Fruit fly (Drosophila melanogaster): ENCODE measurements around the gene CG12219.

Gene CG12219

DNA sequence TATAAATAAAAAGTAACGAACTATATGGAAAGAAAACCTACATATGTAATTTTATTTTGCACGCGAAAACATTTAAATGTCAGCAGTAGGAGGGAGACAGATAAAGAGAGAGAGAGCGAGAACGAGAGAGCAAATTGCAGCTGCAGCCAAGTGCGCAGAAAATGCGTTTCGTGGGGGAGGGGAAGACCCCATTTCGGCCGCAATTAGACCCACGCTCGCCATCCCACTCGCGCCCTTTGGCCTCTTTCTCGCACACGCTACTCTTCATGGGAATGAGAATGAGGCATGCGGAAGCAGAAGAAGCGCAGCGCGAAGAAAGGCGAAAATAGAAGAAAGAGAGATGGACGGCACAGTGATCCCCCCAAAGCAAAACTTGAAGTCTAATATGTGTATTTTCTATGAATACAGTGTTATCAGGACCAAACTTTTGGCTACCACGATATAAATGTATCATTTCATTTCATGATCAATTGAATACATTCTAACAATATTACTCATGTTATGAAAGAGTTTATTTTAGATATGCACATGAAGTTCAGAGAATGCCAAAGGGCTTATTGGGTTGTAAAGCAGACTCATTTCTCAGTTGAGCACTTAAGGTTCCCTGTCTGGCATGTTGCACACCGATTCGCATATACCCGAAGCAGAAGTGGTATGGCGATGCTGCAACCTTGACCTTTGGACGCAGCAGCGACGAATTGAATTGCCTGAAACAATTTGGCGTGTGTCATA, 32.1 kb upstream of the CG12219 start:
- TF ChIP-seq CTCF (optimal IDR thresholded peaks at IDR 0.05), result no peak
- TF ChIP-seq CG8478 (optimal IDR thresholded peaks at IDR 0.05), result no peak

DNA sequence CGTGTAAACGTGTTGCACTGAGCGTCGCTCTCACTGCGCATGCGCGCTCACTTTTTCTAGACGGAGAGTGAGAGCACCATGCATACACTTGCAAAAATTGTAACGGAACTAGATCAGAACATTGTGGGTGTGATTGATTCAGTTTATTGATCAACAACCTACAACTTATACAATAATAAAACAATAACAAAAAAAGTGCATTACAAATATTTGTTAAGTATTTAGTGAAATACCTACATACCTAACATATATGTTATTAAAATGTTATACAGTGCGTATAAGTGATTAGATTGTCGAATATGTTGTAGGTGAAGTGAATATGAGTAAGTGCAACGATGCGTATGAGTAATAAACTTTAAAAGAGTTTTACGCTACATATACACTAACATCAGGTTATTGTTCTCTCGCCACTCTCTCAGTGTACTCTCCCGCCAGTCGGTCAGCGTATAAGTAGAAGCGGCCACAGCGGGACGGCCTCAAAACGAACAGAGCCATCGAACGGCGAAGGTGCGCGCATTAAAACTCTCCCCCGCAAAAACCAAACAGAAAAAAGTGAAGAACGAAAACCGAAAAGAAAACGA, 29.4 kb upstream of the CG12219 start, which contains the start of gene CG42240:
Gene CG42240 (plus strand): TSS at position 474 of the 581 bp plus-strand sequence.
- TF ChIP-seq CG8478 (optimal IDR thresholded peaks at IDR 0.05) (no peak), CTCF (optimal IDR thresholded peaks at IDR 0.05) (no peak)

DNA sequence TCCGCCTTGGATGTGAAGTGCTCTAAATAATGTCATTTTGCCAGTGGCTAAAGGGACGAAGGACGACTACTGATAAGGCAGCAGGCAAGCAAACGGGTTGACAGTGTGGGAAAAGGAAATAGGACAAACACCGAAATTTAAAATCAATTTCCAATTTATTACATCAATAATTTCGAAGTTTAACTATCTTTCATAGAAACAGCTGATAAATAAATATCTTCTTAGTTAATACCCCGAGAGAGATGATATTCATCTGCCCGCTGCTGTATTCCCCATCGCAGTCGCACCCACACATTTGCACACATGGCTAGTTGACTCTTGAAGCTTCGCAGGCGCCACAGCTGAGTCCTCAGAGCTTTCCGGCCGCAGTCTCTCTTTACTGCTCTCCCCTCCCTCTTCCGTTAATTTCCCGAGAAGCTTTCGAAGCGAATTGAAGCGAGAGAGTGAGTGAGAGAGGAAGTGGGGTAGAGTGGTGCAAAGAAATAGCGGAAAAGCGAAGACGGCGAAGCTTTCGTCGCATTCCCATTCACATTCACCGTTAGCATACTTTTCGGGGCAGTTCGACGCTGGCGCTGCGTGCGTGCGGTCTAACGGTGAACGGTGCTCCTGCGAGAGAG, 15.9 kb upstream of the CG12219 start:
- TF ChIP-seq CTCF (optimal IDR thresholded peaks at IDR 0.05), result no peak
- TF ChIP-seq CG8478 (optimal IDR thresholded peaks at IDR 0.05), result no peak

DNA sequence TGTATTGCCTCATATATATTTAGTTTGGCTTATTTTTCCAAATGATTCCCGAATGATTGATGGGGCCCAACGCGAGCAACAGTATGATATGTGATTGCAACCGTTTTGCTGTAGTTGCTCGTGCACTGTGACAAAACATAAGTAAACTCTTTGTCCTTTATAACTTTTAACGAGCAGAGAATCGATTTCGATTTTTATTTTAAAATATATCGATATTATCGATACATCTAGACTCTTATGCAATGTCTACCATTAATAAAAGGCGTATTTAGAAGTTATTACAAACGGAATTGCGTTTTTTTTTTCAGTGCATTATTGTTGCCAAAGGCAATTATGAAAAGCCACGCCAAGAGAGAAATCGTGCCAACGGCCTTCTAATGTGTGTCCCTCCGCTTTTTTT, 14.5 kb upstream of the CG12219 start:
- no peak for TF ChIP-seq CG8478 (optimal IDR thresholded peaks at IDR 0.05)
- TF ChIP-seq CTCF (optimal IDR thresholded peaks at IDR 0.05), result no peak

DNA sequence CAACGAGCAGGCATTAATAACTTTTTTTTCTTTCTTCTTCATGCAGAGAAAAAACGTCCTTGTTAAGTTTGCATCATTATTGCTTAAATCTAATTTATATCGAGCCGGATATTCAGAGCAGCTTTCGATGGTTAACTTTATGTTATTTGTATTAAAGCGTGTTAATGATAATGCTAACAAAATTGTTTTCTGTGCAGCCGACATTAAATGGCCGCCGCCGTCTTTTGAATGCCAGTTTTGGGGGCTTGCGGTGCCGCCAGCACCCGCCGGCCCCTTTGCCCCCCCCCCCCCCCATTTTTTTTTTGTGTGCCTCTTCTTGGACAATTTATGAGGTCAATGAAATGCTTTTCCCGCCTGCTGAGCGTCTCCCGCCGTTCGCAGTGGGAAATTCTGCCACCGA, 10.4 kb upstream of the CG12219 start:
- TF ChIP-seq CTCF (optimal IDR thresholded peaks at IDR 0.05), result no peak
- TF ChIP-seq CG8478 (optimal IDR thresholded peaks at IDR 0.05), result no peak

DNA sequence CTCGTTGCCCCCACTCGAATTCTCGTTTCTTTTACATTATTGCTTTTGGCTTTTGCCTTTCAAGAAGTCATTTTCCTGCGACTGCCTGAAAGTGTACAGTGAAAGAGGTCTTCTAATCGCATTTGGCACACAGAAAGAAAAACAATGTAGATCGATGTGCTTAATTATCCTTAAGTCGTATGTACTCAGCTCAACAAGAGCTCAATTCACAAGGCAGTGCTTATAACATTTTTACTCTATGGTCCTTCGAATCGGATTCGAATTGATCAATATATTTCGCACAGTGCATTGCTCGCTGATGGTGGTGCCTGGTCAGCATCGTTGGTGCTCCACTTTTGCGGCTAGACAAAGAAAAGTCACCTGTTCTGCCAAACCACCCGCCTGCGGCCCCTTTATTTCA, 9.3 kb upstream of the CG12219 start:
- TF ChIP-seq CTCF (optimal IDR thresholded peaks at IDR 0.05), result no peak
- TF ChIP-seq CG8478 (optimal IDR thresholded peaks at IDR 0.05), result no peak

DNA sequence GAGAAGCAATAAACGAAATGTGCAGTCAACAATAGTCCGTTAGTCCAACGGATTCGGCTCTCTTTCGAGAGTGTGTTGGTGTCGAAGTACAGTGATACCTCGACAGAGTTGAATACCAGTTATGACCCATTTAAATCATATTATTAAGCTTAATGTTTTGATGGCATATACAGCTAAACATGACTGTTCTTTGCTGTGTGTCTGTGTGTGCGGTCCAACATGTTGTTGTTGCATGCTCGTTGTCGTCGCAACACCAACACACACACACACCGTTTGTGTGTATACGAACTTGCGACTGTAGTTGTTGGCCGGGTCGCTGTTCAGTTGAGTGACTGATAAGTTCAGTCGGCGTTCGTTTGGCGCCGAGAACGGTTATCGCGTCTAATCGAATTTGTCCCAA, 7.8 kb upstream of the CG12219 start, which contains the start of gene CG15894:
Gene CG15894 (plus strand): TSS at position 361 of the 400 bp plus-strand sequence.
- TF ChIP-seq CG8478 (optimal IDR thresholded peaks at IDR 0.05), result no peak
- TF ChIP-seq CTCF (optimal IDR thresholded peaks at IDR 0.05), result no peak

DNA sequence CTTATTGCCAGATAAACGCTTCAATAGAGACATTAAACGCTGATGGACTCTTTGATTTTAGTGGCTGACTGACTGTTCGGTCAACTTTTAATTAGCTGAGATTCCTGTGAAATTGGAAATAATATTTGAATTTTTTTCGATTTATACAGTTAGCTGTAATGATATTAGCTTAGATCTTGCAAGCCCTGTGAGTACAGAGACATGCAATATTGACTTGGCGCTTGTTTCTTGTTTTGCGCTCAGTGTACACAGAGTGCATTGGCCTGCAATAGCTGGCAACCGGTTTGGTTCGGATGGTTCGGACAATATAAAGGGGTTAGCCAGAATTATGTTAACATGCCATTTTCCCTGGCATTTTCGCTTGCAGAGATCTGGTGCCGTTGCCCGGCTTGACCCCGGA, 4.2 kb upstream of the CG12219 start:
- TF ChIP-seq CG8478 (optimal IDR thresholded peaks at IDR 0.05), result no peak
- TF ChIP-seq CTCF (optimal IDR thresholded peaks at IDR 0.05), result no peak

DNA sequence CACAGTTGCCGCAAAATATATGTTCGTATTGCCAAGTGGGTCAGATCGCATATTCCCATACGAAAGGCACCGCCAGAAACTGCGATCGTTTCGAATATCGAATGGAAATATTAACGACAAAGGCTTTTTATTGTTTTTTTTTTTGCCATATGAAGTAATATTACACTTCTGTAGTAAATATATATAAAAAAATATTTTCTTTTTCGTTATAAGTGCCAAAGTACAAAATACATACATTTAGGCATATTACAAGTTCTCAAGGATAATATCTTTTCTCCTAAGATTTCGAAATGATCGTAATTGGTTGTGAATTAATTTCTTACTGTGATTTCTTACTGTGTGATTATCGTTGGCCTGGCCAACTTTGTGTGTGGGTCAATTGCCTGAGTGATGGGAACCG, 3.1 kb upstream of the CG12219 start:
- TF ChIP-seq CTCF (optimal IDR thresholded peaks at IDR 0.05) (no peak), CG8478 (optimal IDR thresholded peaks at IDR 0.05) (no peak)

DNA sequence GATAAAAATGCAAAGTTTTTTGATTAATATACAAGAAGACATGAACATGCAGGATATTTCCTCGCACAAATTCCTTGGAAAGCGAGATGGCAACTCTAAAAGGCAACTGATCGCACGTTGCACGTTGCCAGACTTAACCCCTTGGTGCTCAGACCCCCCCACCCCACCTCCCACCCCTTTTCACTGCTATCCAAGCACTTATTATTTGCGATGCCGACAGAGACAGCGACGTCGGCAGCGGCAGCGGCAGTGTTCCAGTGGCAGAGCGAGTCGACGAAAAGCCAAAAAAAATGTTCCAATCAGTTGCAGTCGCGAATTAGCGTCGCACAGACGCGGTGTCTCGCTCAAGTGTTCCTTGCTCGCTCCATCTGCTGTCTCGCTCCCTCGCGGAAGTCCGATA, 2.6 kb upstream of the CG12219 start, which contains the start of gene CG3823:
Gene CG3823 (plus strand): TSS at position 301 of the 400 bp plus-strand sequence.
- TF ChIP-seq CTCF (optimal IDR thresholded peaks at IDR 0.05) (no peak), CG8478 (optimal IDR thresholded peaks at IDR 0.05) (no peak)

DNA sequence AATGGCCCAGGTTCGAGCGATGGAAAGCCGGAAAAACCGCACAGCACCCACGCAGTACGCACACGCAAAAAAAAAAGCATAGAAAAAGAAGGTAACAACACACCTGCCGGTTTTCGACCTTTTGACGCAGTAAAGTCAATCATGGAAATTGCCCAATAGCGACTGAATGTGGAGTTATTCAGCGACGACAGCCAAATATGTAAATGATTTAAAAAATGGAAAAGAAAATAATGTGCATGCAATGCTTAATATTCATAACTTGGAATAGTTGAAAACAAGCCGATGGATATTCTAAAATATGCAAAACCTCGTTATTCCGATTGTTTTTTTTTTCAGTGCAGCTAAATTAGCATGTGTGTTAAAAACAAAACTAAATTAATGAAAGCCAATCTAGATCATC, 2.1 kb upstream of the CG12219 start:
- no peak for TF ChIP-seq CTCF (optimal IDR thresholded peaks at IDR 0.05)
- no peak for TF ChIP-seq CG8478 (optimal IDR thresholded peaks at IDR 0.05)

DNA sequence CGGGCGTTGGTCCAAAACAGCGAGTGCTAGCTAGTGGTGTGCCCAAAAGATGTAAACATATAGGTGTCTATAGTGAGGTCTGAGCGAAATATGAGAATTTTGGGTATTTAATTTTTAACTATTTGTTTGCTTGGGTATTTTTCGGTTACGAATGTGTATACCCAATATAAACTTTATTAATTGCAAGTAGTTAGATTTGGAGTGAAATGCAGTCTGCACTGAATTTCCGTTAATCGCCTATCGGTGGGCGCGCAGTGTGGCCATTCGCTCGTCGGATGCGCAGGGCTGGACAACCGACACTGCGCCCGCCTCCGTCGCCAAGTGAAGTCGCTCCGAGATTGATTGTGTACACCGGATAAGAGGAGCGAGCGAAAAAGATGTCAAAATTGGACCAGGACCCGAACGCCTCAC, 6.0 kb downstream of the CG12219 start, which contains the start of the genes CG15891 and CG3815:
Gene CG15891 (minus strand): TSS at position 217 of the 411 bp plus-strand sequence.
Gene CG3815 (plus strand): TSS at position 261 of the 411 bp plus-strand sequence.
- TF ChIP-seq CTCF (optimal IDR thresholded peaks at IDR 0.05) (no peak), CG8478 (optimal IDR thresholded peaks at IDR 0.05) (no peak)

DNA sequence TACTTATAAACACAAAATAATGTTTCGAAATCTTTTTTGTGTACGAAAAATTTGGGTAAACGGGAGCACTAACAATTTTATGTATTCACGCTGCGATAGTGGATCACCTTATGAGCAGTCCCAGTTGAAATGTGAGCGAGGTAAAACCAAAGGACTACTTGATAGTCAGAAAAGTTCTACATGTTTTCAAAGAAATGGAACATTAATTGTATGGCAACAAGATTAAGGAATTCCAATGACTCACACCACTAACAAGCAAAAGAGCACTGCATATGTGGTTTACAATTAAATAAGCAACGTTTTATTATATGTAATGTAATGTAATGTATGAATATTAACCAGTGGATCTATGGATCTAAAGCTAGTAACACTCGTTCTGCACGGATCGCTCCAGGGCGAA, 6.8 kb downstream of the CG12219 start, which contains the start of gene CG15892:
Gene CG15892 (minus strand): TSS at position 101 of the 400 bp plus-strand sequence.
- TF ChIP-seq CTCF (optimal IDR thresholded peaks at IDR 0.05) (no peak), CG8478 (optimal IDR thresholded peaks at IDR 0.05) (no peak)

DNA sequence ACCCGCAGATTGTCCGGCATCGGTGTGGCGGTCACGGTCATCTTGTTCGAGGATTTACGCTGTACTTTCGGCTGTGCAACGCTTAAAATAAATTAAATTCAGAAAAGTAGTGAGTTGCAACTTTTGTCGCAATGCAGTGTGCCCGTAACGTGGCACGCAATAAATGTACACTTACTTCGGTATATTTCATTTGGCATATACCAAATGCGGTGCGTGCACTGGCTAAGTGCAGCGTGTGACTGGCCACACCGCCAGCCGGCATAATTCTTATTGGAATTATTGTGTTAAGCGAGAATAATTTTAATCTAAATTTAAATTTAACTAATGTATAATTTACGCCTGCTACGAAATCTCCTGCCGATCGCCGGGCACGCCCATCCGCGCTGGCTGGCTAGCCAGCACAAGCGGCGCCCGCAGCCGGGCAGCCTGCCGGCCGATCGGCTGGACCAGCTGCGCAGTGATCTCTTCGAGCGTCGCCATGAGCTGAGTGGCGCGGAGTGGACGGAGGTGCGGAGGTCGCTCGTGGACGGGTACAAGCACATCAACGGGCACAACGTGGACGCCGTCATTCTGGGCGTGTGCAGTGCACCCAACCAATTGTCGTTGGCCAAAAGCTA, 9.9 kb downstream of the CG12219 start, which contains the start of the genes Rpt4 and mldr:
Gene Rpt4 (minus strand): TSS at position 163 of the 617 bp plus-strand sequence.
Gene mldr (plus strand): TSS at position 221 of the 617 bp plus-strand sequence.
- TF ChIP-seq CG8478 (optimal IDR thresholded peaks at IDR 0.05), result no peak
- TF ChIP-seq CTCF (optimal IDR thresholded peaks at IDR 0.05), result peak in 1 of 2 experiments; percentile 25

DNA sequence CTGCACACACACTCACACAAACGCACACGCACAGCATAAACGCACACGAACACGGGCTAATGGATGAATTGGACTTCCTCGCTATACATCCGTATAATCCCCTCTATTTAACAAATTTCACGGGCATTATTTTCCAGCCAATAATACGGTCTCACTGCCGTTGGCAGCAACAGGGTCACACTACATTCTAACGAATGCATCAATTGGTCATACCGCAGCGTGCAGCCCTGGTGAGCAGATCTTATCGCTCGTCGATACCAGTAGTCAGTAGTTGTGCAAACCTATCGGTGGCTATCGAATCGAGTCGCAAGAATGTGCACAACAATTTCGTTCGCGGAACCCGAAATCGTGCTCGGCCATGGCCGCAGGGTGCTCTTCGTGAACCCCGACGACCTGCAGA, 13.2 kb downstream of the CG12219 start, which contains the start of the genes Top3beta and wuho:
Gene Top3beta (minus strand): TSS at position 149 of the 400 bp plus-strand sequence.
Gene wuho (plus strand): TSS at position 259 of the 400 bp plus-strand sequence.
- TF ChIP-seq CTCF (optimal IDR thresholded peaks at IDR 0.05) (peak; percentile 46 to 48), CG8478 (optimal IDR thresholded peaks at IDR 0.05) (no peak)
